Fruit fly (Drosophila melanogaster) whole organism, embryonic: ENCODE results near the gene RhoGAP5A.

Experiments used
- B-H2 ChIP-seq: fragments of 200-800 bp; sonication (Bioruptor generic); optimal IDR thresholded peaks from 2 replicates; lab custom pipeline; 2018; ENCODE audit warnings: missing biosample characterization, mild to moderate bottlenecking, missing genetic modification characterization
- Bgb ChIP-seq: fragments of 200-800 bp; sonication (Bioruptor generic); IDR thresholded peaks from 2 replicates; pipeline ENCODE4 v1.3.6; 2022; ENCODE audit warnings: missing biosample characterization, missing genetic modification characterization; ENCODE audit not compliant: partially characterized antibody
- CG10267 ChIP-seq: fragments of 200-800 bp; sonication (Bioruptor generic); optimal IDR thresholded peaks from 2 replicates; lab custom pipeline; 2018; ENCODE audit warnings: missing biosample characterization, mild to moderate bottlenecking, missing genetic modification characterization, moderate library complexity
- CG10274 ChIP-seq: fragments of 200-800 bp; sonication (Bioruptor generic); optimal IDR thresholded peaks from 3 replicates; lab custom pipeline; 2017; ENCODE audit warnings: missing biosample characterization, mild to moderate bottlenecking, missing genetic modification characterization
- CG10321 ChIP-seq: fragments of 200-800 bp; sonication (Bioruptor generic); IDR thresholded peaks from 2 replicates; pipeline ENCODE4 v1.3.6; 2022; ENCODE audit warnings: missing biosample characterization, missing genetic modification characterization
- CG10431 ChIP-seq: fragments of 200-800 bp; sonication (Bioruptor generic); optimal IDR thresholded peaks from 3 replicates; lab custom pipeline; 2018; ENCODE audit warnings: missing biosample characterization, mild to moderate bottlenecking, missing genetic modification characterization
- CG13287 ChIP-seq: fragments of 200-800 bp; sonication (Bioruptor generic); IDR thresholded peaks from 2 replicates; pipeline ENCODE4 v1.3.6; 2022; ENCODE audit warnings: missing biosample characterization, missing genetic modification characterization; ENCODE audit not compliant: partially characterized antibody
- CG1529 ChIP-seq: fragments of 200-800 bp; sonication (Bioruptor generic); optimal IDR thresholded peaks from 3 replicates; lab custom pipeline; 2018; ENCODE audit warnings: missing biosample characterization, missing genetic modification characterization
- CG15601 ChIP-seq: fragments of 200-800 bp; sonication (Bioruptor generic); optimal IDR thresholded peaks from 3 replicates; lab custom pipeline; 2019; ENCODE audit warnings: missing biosample characterization, mild to moderate bottlenecking, missing genetic modification characterization, moderate library complexity
- CG3281 ChIP-seq: fragments of 200-800 bp; sonication (Bioruptor generic); optimal IDR thresholded peaks from 3 replicates; lab custom pipeline; 2017; ENCODE audit warnings: missing biosample characterization, mild to moderate bottlenecking, missing genetic modification characterization
- CG34376 ChIP-seq: fragments of 200-800 bp; sonication (Bioruptor generic); optimal IDR thresholded peaks from 2 replicates; lab custom pipeline; 2018; ENCODE audit warnings: missing biosample characterization, mild to moderate bottlenecking, missing genetic modification characterization
- CG3838 ChIP-seq: fragments of 200-800 bp; sonication (Bioruptor generic); optimal IDR thresholded peaks from 3 replicates; lab custom pipeline; 2016; ENCODE audit warnings: missing biosample characterization, missing genetic modification characterization
- CG43689 ChIP-seq: fragments of 200-800 bp; sonication (Bioruptor generic); IDR thresholded peaks from 2 replicates; pipeline ENCODE4 v1.3.6; 2022; ENCODE audit warnings: missing biosample characterization, missing genetic modification characterization
- CG5180 ChIP-seq: fragments of 200-800 bp; sonication (Bioruptor generic); optimal IDR thresholded peaks from 3 replicates; lab custom pipeline; 2017; ENCODE audit warnings: missing biosample characterization, missing genetic modification characterization, mild to moderate bottlenecking, moderate library complexity, missing genetic modification reagents
- CG6254 ChIP-seq: fragments of 200-800 bp; sonication (Bioruptor generic); optimal IDR thresholded peaks from 3 replicates; lab custom pipeline; 2017; ENCODE audit warnings: mild to moderate bottlenecking, missing biosample characterization, missing genetic modification reagents, missing genetic modification characterization
- CG6683 ChIP-seq: fragments of 200-800 bp; sonication (Bioruptor generic); optimal IDR thresholded peaks from 2 replicates; lab custom pipeline; 2017; ENCODE audit warnings: missing biosample characterization, mild to moderate bottlenecking, missing genetic modification characterization, missing genetic modification reagents
- CG6813 ChIP-seq: fragments of 200-800 bp; sonication (Bioruptor generic); optimal IDR thresholded peaks from 2 replicates; lab custom pipeline; 2017; ENCODE audit warnings: missing biosample characterization, missing genetic modification characterization, mild to moderate bottlenecking, moderate library complexity, missing genetic modification reagents
- CG7357 ChIP-seq: fragments of 200-800 bp; sonication (Bioruptor generic); IDR thresholded peaks from 3 replicates; pipeline ENCODE4 v1.3.6; 2022; ENCODE audit warnings: missing biosample characterization, missing genetic modification characterization
- CG7963 ChIP-seq: fragments of 200-800 bp; sonication (Bioruptor generic); IDR thresholded peaks from 3 replicates; pipeline ENCODE4 v1.3.6; 2022; ENCODE audit warnings: missing biosample characterization, missing genetic modification characterization; ENCODE audit not compliant: partially characterized antibody
- CG8924 ChIP-seq: fragments of 200-800 bp; optimal IDR thresholded peaks from 3 replicates; lab custom pipeline; 2019; ENCODE audit warnings: missing biosample characterization, mild to moderate bottlenecking, missing genetic modification characterization, moderate library complexity
- CrebB ChIP-seq: fragments of 200-800 bp; sonication (Bioruptor generic); optimal IDR thresholded peaks from 3 replicates; lab custom pipeline; 2018; ENCODE audit warnings: missing biosample characterization, mild to moderate bottlenecking, missing genetic modification characterization
- Dref ChIP-seq: fragments of 200-800 bp; sonication (Bioruptor generic); IDR thresholded peaks from 2 replicates; pipeline ENCODE4 v1.3.6; 2022; ENCODE audit warnings: missing biosample characterization, missing genetic modification characterization
- HmgZ ChIP-seq: fragments of 200-800 bp; sonication (Bioruptor generic); optimal IDR thresholded peaks from 2 replicates; lab custom pipeline; 2018; ENCODE audit warnings: missing biosample characterization, mild to moderate bottlenecking, missing genetic modification characterization
- Hr51 ChIP-seq, 2 experiments: fragments of 200-800 bp; sonication (Bioruptor generic); optimal IDR thresholded peaks; 2 replicates in 1 of 2; 3 replicates in 1 of 2; lab custom pipeline; 2016 to 2018; ENCODE audit warnings: missing biosample characterization in 2 of 2, missing genetic modification characterization in 2 of 2, mild to moderate bottlenecking in 1 of 2, moderate library complexity in 1 of 2
- Hr78 ChIP-seq, 2 experiments: fragments of 200-800 bp in 1 of 2; fragments of >200 bp in 1 of 2; sonication (Bioruptor generic) in 1 of 2; optimal IDR thresholded peaks; 2 replicates each; lab custom pipeline; 2017 to 2019; ENCODE audit warnings: missing biosample characterization in 2 of 2, missing genetic modification characterization in 2 of 2, mild to moderate bottlenecking in 1 of 2, moderate library complexity in 1 of 2
- Med ChIP-seq: fragments of 200-800 bp; sonication (Bioruptor generic); peaks from one replicate; lab custom pipeline; 2016; ENCODE audit warnings: missing biosample characterization, missing genetic modification characterization, mild to moderate bottlenecking, inconsistent platforms, moderate library complexity
- Mes4 ChIP-seq: fragments of 200-800 bp; sonication (Bioruptor generic); optimal IDR thresholded peaks from 2 replicates; lab custom pipeline; 2016; ENCODE audit warnings: missing biosample characterization, missing genetic modification characterization
- Nf-YC ChIP-seq: fragments of 200-800 bp; optimal IDR thresholded peaks from 3 replicates; lab custom pipeline; 2019; ENCODE audit warnings: missing biosample characterization, mild to moderate bottlenecking, missing genetic modification characterization, moderate library complexity
- Poxn ChIP-seq: fragments of 200-800 bp; sonication (Bioruptor generic); IDR thresholded peaks from 2 replicates; pipeline ENCODE4 v1.3.6; 2022; ENCODE audit warnings: missing biosample characterization, missing genetic modification characterization
- Ravus ChIP-seq: fragments of 200-800 bp; sonication (Bioruptor generic); IDR thresholded peaks from 2 replicates; pipeline ENCODE4 v1.3.6; 2022; ENCODE audit warnings: missing biosample characterization, missing genetic modification characterization
- Sry-δ ChIP-seq: fragments of 200-800 bp; sonication (Bioruptor generic); optimal IDR thresholded peaks from 2 replicates; lab custom pipeline; 2016; ENCODE audit warnings: missing biosample characterization, missing genetic modification characterization
- Trl ChIP-seq, 3 experiments: fragments of >200 bp in 2 of 3; fragments of 200-800 bp in 1 of 3; sonication (Bioruptor generic) in 1 of 3; optimal IDR thresholded peaks; 2 replicates in 1 of 3; 3 replicates in 2 of 3; lab custom pipeline; 2016 to 2017; ENCODE audit warnings: missing biosample characterization in 1 of 3, missing genetic modification characterization in 1 of 3
- Usf ChIP-seq: fragments of 200-800 bp; sonication (Bioruptor generic); optimal IDR thresholded peaks from 2 replicates; lab custom pipeline; 2017; ENCODE audit warnings: missing genotype, missing biosample characterization, missing genetic modification characterization
- abd-A ChIP-seq: fragments of 200-800 bp; sonication (Bioruptor generic); optimal IDR thresholded peaks from 3 replicates; lab custom pipeline; 2019; ENCODE audit warnings: missing biosample characterization, mild to moderate bottlenecking, missing genetic modification characterization, moderate library complexity
- bigmax ChIP-seq: fragments of 200-800 bp; sonication (Bioruptor generic); optimal IDR thresholded peaks from 2 replicates; lab custom pipeline; 2018; ENCODE audit warnings: missing biosample characterization, mild to moderate bottlenecking, missing genetic modification characterization
- bowl ChIP-seq: fragments of 200-800 bp; sonication (Bioruptor generic); IDR thresholded peaks from 2 replicates; pipeline ENCODE4 v1.3.6; 2022; ENCODE audit warnings: missing biosample characterization, missing genetic modification characterization
- caup ChIP-seq: fragments of 200-800 bp; sonication (Bioruptor generic); optimal IDR thresholded peaks from 3 replicates; lab custom pipeline; 2017; ENCODE audit warnings: missing biosample characterization, mild to moderate bottlenecking, missing genetic modification characterization, moderate library complexity; ENCODE audit not compliant: severe bottlenecking
- cg ChIP-seq: fragments of 200-800 bp; sonication (Bioruptor generic); optimal IDR thresholded peaks from 3 replicates; lab custom pipeline; 2019; ENCODE audit warnings: missing biosample characterization, mild to moderate bottlenecking, missing genetic modification characterization, moderate library complexity
- chinmo ChIP-seq: fragments of 200-800 bp; sonication (Bioruptor generic); IDR thresholded peaks from 4 replicates; pipeline ENCODE4 v1.3.6; 2022; ENCODE audit warnings: missing biosample characterization, missing genetic modification characterization; ENCODE audit not compliant: partially characterized antibody
- chm ChIP-seq: fragments of 200-800 bp; sonication (Bioruptor generic); IDR thresholded peaks from 2 replicates; pipeline ENCODE4 v1.3.6; 2022; ENCODE audit warnings: missing biosample characterization, missing genetic modification characterization
- crol ChIP-seq: fragments of 200-800 bp; sonication (Bioruptor generic); IDR thresholded peaks from 2 replicates; pipeline ENCODE4 v1.3.6; 2022; ENCODE audit warnings: missing biosample characterization, missing genetic modification characterization
- dati ChIP-seq: fragments of 200-800 bp; sonication (Bioruptor generic); IDR thresholded peaks from 2 replicates; pipeline ENCODE4 v1.3.6; 2022; ENCODE audit warnings: missing biosample characterization, missing genetic modification characterization
- dysf ChIP-seq: fragments of 200-800 bp; sonication (Bioruptor generic); IDR thresholded peaks from 3 replicates; pipeline ENCODE4 v1.3.6; 2022; ENCODE audit warnings: missing biosample characterization, missing genetic modification characterization
- ewg ChIP-seq: fragments of 200-800 bp; sonication (Bioruptor generic); optimal IDR thresholded peaks from 3 replicates; lab custom pipeline; 2017; ENCODE audit warnings: mild to moderate bottlenecking, missing biosample characterization, missing genetic modification reagents, missing genetic modification characterization
- gsb-n ChIP-seq: fragments of 200-800 bp; sonication (Bioruptor generic); optimal IDR thresholded peaks from 3 replicates; lab custom pipeline; 2018; ENCODE audit warnings: missing biosample characterization, mild to moderate bottlenecking, missing genetic modification characterization
- pum ChIP-seq: fragments of 200-800 bp; sonication (Bioruptor generic); optimal IDR thresholded peaks from 2 replicates; lab custom pipeline; 2016; ENCODE audit warnings: missing biosample characterization, missing genetic modification characterization
- salm ChIP-seq: fragments of 200-800 bp; sonication (Bioruptor generic); optimal IDR thresholded peaks from 2 replicates; lab custom pipeline; 2018; ENCODE audit warnings: missing biosample characterization, mild to moderate bottlenecking, missing genetic modification characterization
- sens ChIP-seq: fragments of 200-800 bp; sonication (Bioruptor generic); peaks from one replicate; lab custom pipeline; 2016; ENCODE audit warnings: missing biosample characterization, missing genetic modification characterization
- vnd ChIP-seq: fragments of 200-800 bp; sonication (Bioruptor generic); IDR thresholded peaks from 3 replicates; pipeline ENCODE4 v1.3.6; 2022; ENCODE audit warnings: missing biosample characterization, missing genetic modification characterization; ENCODE audit not compliant: partially characterized antibody

The RhoGAP5A gene

DNA sequence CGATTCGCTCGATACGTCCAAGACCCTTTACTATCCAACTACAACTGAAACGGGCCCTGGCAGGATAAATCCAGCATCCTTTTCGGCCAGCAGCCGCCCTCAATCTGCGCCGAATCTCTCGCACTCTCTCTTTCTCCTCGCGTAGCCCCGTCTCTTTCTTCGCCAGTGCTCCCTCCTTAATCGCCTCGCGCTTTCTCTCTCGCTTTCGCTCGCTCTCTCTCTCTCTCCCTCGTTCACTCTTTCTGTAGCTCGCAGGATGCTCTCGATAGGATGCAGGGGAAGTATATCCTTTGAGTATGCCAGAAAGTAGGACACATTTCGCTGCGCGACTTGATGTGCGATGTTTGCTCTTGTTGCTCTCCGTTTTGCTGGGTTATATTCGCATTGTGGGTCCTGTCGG lies 18.9 kb upstream of the RhoGAP5A start (continued):
- TF ChIP-seq Nf-YC (tag; lab: Kevin White, UChicago) (peak; percentile 54), bigmax (GFP tag; lab: Kevin White, UChicago) (no peak), bowl (GFP tag; lab: Robert Waterston, UW) (no peak), CG3838 (GFP tag; lab: Kevin White, UChicago) (no peak), caup (GFP tag; lab: Kevin White, UChicago) (no peak), CG10321 (peak; percentile 63; the same call in 1 of the 2 replicates), dati (no peak), HmgZ (tag; lab: Kevin White, UChicago) (no peak), ewg (GFP tag; lab: Kevin White, UChicago) (peak; percentile 91), chm (GFP tag; lab: Robert Waterston, UW) (no peak), CG6254 (GFP tag; lab: Kevin White, UChicago) (no peak), Hr51 (GFP tag; optimal IDR thresholded peaks at IDR 0.05; lab: Kevin White, UChicago) (peak in 1 of 2 experiments; percentile 7), Poxn (no peak), Hr78 (GFP tag; optimal IDR thresholded peaks at IDR 0.05; lab: Kevin White, UChicago) (no peak), CG1529 (no peak), Sry-δ (GFP tag; lab: Kevin White, UChicago) (no peak), CG43689 (no peak), CG8924 (tag; lab: Kevin White, UChicago) (no peak), abd-A (no peak), CG3281 (GFP tag; lab: Kevin White, UChicago) (no peak), Ravus (GFP tag; lab: Robert Waterston, UW) (no peak), CG34376 (GFP tag; lab: Kevin White, UChicago) (no peak), CG7357 (GFP tag; lab: Robert Waterston, UW) (no peak), Dref (GFP tag; lab: Robert Waterston, UW) (no peak), CG6813 (GFP tag; lab: Kevin White, UChicago) (no peak)
- TF ChIP-seq, all 482 proteins: peak for 8

dm6 chrX:5636529-5637099 lies 18.0 kb upstream of the RhoGAP5A start:
- TF ChIP-seq gsb-n, result no peak
- peak; percentile 69 to 70 for TF ChIP-seq Trl (optimal IDR thresholded peaks at IDR 0.05; lab: Kevin White, UChicago)
- no peak for TF ChIP-seq Trl (GFP tag; optimal IDR thresholded peaks at IDR 0.05; lab: Kevin White, UChicago)
- TF ChIP-seq CG10267 (tag; lab: Kevin White, UChicago), result no peak
- TF ChIP-seq Med (GFP tag; lab: Kevin White, UChicago), result peak; percentile 56
- TF ChIP-seq CG7963 (GFP tag; lab: Robert Waterston, UW), result no peak
- TF ChIP-seq Bgb, result peak; percentile 12; the same call in 1 of the 2 replicates
- TF ChIP-seq B-H2 (GFP tag; lab: Kevin White, UChicago), result no peak
- peak; percentile 34 for TF ChIP-seq sens
- TF ChIP-seq dysf (GFP tag; lab: Robert Waterston, UW), result no peak
- TF ChIP-seq chinmo (GFP tag; lab: Robert Waterston, UW), result no peak
- TF ChIP-seq CG5180 (GFP tag; lab: Kevin White, UChicago), result no peak
- TF ChIP-seq abd-A, result peak; percentile 36
- no peak for TF ChIP-seq CG15601 (tag; lab: Kevin White, UChicago)
- TF ChIP-seq cg (GFP tag; lab: Kevin White, UChicago), result no peak
- no peak for TF ChIP-seq Mes4 (GFP tag; lab: Kevin White, UChicago)
- TF ChIP-seq CrebB (tag; lab: Kevin White, UChicago), result no peak
- no peak for TF ChIP-seq CG13287
- no peak for TF ChIP-seq CG10274 (GFP tag; lab: Kevin White, UChicago)
- TF ChIP-seq salm (tag; lab: Kevin White, UChicago), result no peak
- peak; percentile 78 for TF ChIP-seq crol (GFP tag; lab: Robert Waterston, UW)
- TF ChIP-seq pum (GFP tag; lab: Kevin White, UChicago), result no peak
- no peak for TF ChIP-seq vnd (GFP tag; lab: Robert Waterston, UW)
- no peak for TF ChIP-seq CG6683 (GFP tag; lab: Kevin White, UChicago)
- TF ChIP-seq Usf (GFP tag; lab: Kevin White, UChicago), result no peak
- no peak for TF ChIP-seq CG10431
